Worm (Caenorhabditis elegans) whole organism, late embryonic: ENCODE results near the gene K09F6.11.

ENCODE experiments used
- C08G9.2 ChIP-seq: sonication (generic microtip); optimal IDR thresholded peaks from 2 replicates; lab custom pipeline; 2016; ENCODE audit warnings: mild to moderate bottlenecking, missing genetic modification characterization, moderate library complexity, missing compliant biosample characterization
- C38D4.7 ChIP-seq: fragments of 200-800 bp; sonication (Bioruptor generic); optimal IDR thresholded peaks from 2 replicates; lab custom pipeline; 2018; ENCODE audit warnings: mild to moderate bottlenecking, missing genetic modification characterization, moderate library complexity, missing compliant biosample characterization
- K02D7.2 ChIP-seq: sonication (generic microtip); optimal IDR thresholded peaks from 2 replicates; lab custom pipeline; 2017; ENCODE audit warnings: mild to moderate bottlenecking, missing genetic modification characterization, missing compliant biosample characterization
- K09A11.1 ChIP-seq: sonication (generic microtip); optimal IDR thresholded peaks from 2 replicates; lab custom pipeline; 2017; ENCODE audit warnings: antibody characterized with exemption, mild to moderate bottlenecking, missing genetic modification characterization, missing compliant biosample characterization; ENCODE audit not compliant: insufficient read depth
- ahr-1 ChIP-seq: sonication (generic microtip); optimal IDR thresholded peaks from 2 replicates; lab custom pipeline; 2016; ENCODE audit warnings: missing genetic modification characterization, missing compliant biosample characterization
- ama-1 ChIP-seq: fragments of 150-350 bp; optimal IDR thresholded peaks from 2 replicates; lab custom pipeline; 2014
- ceh-18 ChIP-seq: sonication (generic microtip); optimal IDR thresholded peaks from 2 replicates; lab custom pipeline; 2016; ENCODE audit warnings: missing genetic modification characterization, missing compliant biosample characterization
- ceh-19 ChIP-seq: fragments of 200-800 bp; sonication (Bioruptor generic); optimal IDR thresholded peaks from 2 replicates; lab custom pipeline; 2018; ENCODE audit warnings: mild to moderate bottlenecking, missing genetic modification characterization, missing compliant biosample characterization
- ceh-22 ChIP-seq: sonication (generic microtip); optimal IDR thresholded peaks from 2 replicates; lab custom pipeline; 2017; ENCODE audit warnings: missing biosample characterization, missing genetic modification characterization
- ceh-30 ChIP-seq: fragments of 150-350 bp; optimal IDR thresholded peaks from 2 replicates; lab custom pipeline; 2014; ENCODE audit warnings: missing biosample characterization, missing genetic modification characterization
- ceh-45 ChIP-seq: fragments of 200-800 bp; sonication (Bioruptor generic); IDR thresholded peaks from 2 replicates; pipeline ENCODE4 v1.3.6; 2022; ENCODE audit warnings: missing genetic modification reagents, missing genetic modification characterization, missing compliant biosample characterization
- ceh-48 ChIP-seq: sonication (generic microtip); optimal IDR thresholded peaks from 2 replicates; lab custom pipeline; 2016; ENCODE audit warnings: missing genetic modification characterization, inconsistent platforms, missing compliant biosample characterization
- che-1 ChIP-seq: sonication (generic microtip); optimal IDR thresholded peaks from 2 replicates; lab custom pipeline; 2016; ENCODE audit warnings: mild to moderate bottlenecking, missing genetic modification characterization, missing compliant biosample characterization
- dmd-4 ChIP-seq: sonication (generic microtip); optimal IDR thresholded peaks from 2 replicates; lab custom pipeline; 2016; ENCODE audit warnings: borderline replicate concordance, missing genetic modification characterization, missing compliant biosample characterization
- elt-4 ChIP-seq: sonication (generic microtip); optimal IDR thresholded peaks from 2 replicates; lab custom pipeline; 2016; ENCODE audit warnings: missing genetic modification characterization, missing compliant biosample characterization
- ets-4 ChIP-seq: sonication (generic microtip); optimal IDR thresholded peaks from 2 replicates; lab custom pipeline; 2016; ENCODE audit warnings: missing genetic modification characterization, missing compliant biosample characterization
- eyg-1 ChIP-seq: sonication (generic microtip); optimal IDR thresholded peaks from 2 replicates; lab custom pipeline; 2016; ENCODE audit warnings: missing genotype, missing genetic modification characterization, missing compliant biosample characterization
- fax-1 ChIP-seq: sonication (generic microtip); optimal IDR thresholded peaks from 2 replicates; lab custom pipeline; 2016; ENCODE audit warnings: missing genotype, missing genetic modification characterization, missing compliant biosample characterization
- hlh-13 ChIP-seq: fragments of 200-800 bp; sonication (Bioruptor generic); optimal IDR thresholded peaks from 2 replicates; lab custom pipeline; 2018; ENCODE audit warnings: mild to moderate bottlenecking, missing genetic modification characterization, missing compliant biosample characterization
- hlh-15 ChIP-seq: sonication (generic microtip); optimal IDR thresholded peaks from 2 replicates; lab custom pipeline; 2016; ENCODE audit warnings: missing genetic modification characterization, missing compliant biosample characterization
- hlh-30 ChIP-seq: sonication (generic microtip); optimal IDR thresholded peaks from 2 replicates; lab custom pipeline; 2017; ENCODE audit warnings: antibody characterized with exemption, missing genetic modification characterization, missing compliant biosample characterization; ENCODE audit not compliant: insufficient read depth
- madf-2 ChIP-seq: sonication (generic microtip); optimal IDR thresholded peaks from 2 replicates; lab custom pipeline; 2017; ENCODE audit warnings: missing genetic modification characterization, missing compliant biosample characterization
- mec-3 ChIP-seq: sonication (generic microtip); optimal IDR thresholded peaks from 2 replicates; lab custom pipeline; 2016; ENCODE audit warnings: borderline replicate concordance, missing genetic modification characterization, missing compliant biosample characterization
- nfya-1 ChIP-seq: sonication (generic microtip); optimal IDR thresholded peaks from 2 replicates; lab custom pipeline; 2017; ENCODE audit warnings: missing genetic modification characterization, mild to moderate bottlenecking, missing compliant biosample characterization, antibody characterized with exemption, moderate library complexity
- nhr-11 ChIP-seq: fragments of 150-350 bp; optimal IDR thresholded peaks from 2 replicates; lab custom pipeline; 2014; ENCODE audit warnings: missing biosample characterization, missing genetic modification characterization
- npax-4 ChIP-seq: sonication (generic microtip); optimal IDR thresholded peaks from 2 replicates; lab custom pipeline; 2016; ENCODE audit warnings: missing genetic modification characterization, missing compliant biosample characterization
- pat-9 ChIP-seq: fragments of 200-800 bp; sonication (Bioruptor generic); optimal IDR thresholded peaks from 2 replicates; lab custom pipeline; 2018; ENCODE audit warnings: mild to moderate bottlenecking, missing genetic modification characterization, moderate library complexity, missing compliant biosample characterization
- pha-4 ChIP-seq: fragments of 150-350 bp; optimal IDR thresholded peaks from 2 replicates; lab custom pipeline; 2018; ENCODE audit warnings: missing biosample characterization, missing genetic modification reagents, missing genetic modification characterization
- rnt-1 ChIP-seq: sonication (generic microtip); optimal IDR thresholded peaks from 2 replicates; lab custom pipeline; 2016; ENCODE audit warnings: missing genetic modification characterization, missing compliant biosample characterization
- sdc-2 ChIP-seq: sonication (generic microtip); optimal IDR thresholded peaks from 2 replicates; lab custom pipeline; 2016; ENCODE audit warnings: missing genotype, missing genetic modification characterization, missing compliant biosample characterization
- sox-2 ChIP-seq: fragments of 200-800 bp; sonication (Bioruptor generic); IDR thresholded peaks from 2 replicates; pipeline ENCODE4 v1.3.6; 2022; ENCODE audit warnings: missing genetic modification reagents, missing genetic modification characterization, missing compliant biosample characterization
- sox-4 ChIP-seq: sonication (generic microtip); optimal IDR thresholded peaks from 2 replicates; lab custom pipeline; 2017; ENCODE audit warnings: mild to moderate bottlenecking, missing genetic modification characterization, inconsistent platforms, missing compliant biosample characterization
- syd-9 ChIP-seq: sonication (generic microtip); optimal IDR thresholded peaks from 2 replicates; lab custom pipeline; 2016; ENCODE audit warnings: mild to moderate bottlenecking, missing genetic modification characterization, moderate library complexity, missing compliant biosample characterization
- tbx-7 ChIP-seq: sonication (generic microtip); optimal IDR thresholded peaks from 2 replicates; lab custom pipeline; 2016; ENCODE audit warnings: missing genotype, missing genetic modification characterization, missing compliant biosample characterization
- unc-86 ChIP-seq: sonication (generic microtip); optimal IDR thresholded peaks from 2 replicates; lab custom pipeline; 2016; ENCODE audit warnings: missing genetic modification characterization, missing compliant biosample characterization
- zip-5 ChIP-seq: sonication (generic microtip); optimal IDR thresholded peaks from 2 replicates; lab custom pipeline; 2016; ENCODE audit warnings: missing genetic modification characterization, missing compliant biosample characterization
- ztf-16 ChIP-seq: sonication (generic microtip); optimal IDR thresholded peaks from 2 replicates; lab custom pipeline; 2017; ENCODE audit warnings: missing genetic modification characterization, missing compliant biosample characterization

Gene K09F6.11

DNA sequence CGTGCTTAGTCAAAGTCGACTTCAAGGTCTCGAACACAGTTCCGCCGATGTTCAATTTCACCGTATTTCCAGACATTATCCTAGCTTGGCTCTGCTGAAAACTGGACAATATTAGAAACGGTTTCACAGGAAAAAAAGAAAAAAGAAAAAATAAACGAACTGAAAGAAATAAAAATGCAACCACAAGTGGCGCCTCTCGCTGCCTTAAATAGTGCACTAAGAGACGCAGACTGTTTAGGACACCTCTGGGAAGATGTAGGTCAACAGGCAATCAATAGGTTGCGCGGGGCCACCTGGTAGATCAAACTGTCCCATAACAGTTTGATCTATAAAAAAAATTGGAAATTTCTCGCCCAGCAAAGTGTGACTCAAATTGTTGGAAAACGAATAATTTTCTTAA lies 18.8 kb downstream of the K09F6.11 start, which contains the start of gene B0281.4:
Gene B0281.4, minus strand, starts transcription at position 101 of the 400 bp plus-strand sequence.
- TF ChIP-seq madf-2 (no peak), ceh-45 (GFP tag; lab: Robert Waterston, UW) (no peak), C08G9.2 (tag; lab: Kevin White, UChicago) (no peak), sox-2 (no peak), ceh-30 (no peak), mec-3 (tag; lab: Kevin White, UChicago) (no peak), pat-9 (no peak), K02D7.2 (no peak)

DNA sequence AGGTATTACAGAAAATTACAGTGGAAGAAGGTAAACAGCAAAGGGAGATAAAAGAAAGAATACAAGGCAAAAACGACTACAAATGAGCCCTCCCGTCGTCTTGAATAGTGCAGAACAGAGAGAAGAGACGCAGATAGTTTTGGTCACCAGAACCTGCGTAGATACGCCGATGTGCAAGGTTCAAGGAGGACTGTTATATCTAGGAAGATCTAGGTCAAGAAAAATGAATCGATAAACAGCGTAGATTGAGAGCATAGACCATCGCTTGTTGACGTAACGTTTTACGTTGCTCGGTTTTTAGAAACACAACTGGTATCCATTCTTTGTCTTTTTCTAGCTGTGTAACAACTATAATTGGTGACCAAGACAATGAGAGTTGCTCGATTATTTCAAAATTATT lies 20.9 kb downstream of the K09F6.11 start, which contains the start of gene B0281.5:
Gene B0281.5, minus strand, starts transcription at position 101 of the 400 bp plus-strand sequence.
- TF ChIP-seq tbx-7 (tag; lab: Kevin White, UChicago) (no peak), dmd-4 (no peak), hlh-30 (tag; lab: Kevin White, UChicago) (no peak), sox-4 (tag; lab: Kevin White, UChicago) (no peak), ztf-16 (tag; lab: Kevin White, UChicago) (no peak), rnt-1 (tag; lab: Kevin White, UChicago) (no peak), ahr-1 (tag; lab: Kevin White, UChicago) (no peak), ceh-19 (GFP tag; lab: Kevin White, UChicago) (no peak), eyg-1 (tag; lab: Kevin White, UChicago) (no peak), ceh-18 (tag; lab: Kevin White, UChicago) (no peak), nhr-11 (tag; lab: Kevin White, UChicago) (no peak), syd-9 (tag; lab: Kevin White, UChicago) (no peak), ets-4 (tag; lab: Kevin White, UChicago) (no peak), nfya-1 (no peak), hlh-15 (tag; lab: Kevin White, UChicago) (no peak), pat-9 (no peak)

DNA sequence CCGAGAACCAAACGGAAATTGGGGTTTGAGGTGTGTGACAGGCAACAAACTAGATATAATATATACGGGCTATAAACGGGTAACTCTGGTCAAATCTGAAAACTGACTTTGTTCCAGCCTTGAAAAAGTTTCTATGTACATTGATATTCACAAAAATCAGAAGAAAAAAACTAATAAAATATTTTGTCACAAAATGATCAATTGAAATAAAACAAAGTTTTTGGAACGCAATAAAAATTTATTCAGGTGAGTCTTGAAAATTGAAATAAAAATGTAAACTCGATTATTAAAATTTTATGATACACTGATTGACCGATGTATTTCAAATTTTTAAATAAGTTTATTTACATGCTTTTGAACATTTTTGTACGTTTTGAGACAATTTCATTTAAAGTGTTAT lies 22.4 kb downstream of the K09F6.11 start, which contains the start of gene B0281.6:
Gene B0281.6, minus strand, starts transcription at position 101 of the 400 bp plus-strand sequence.
- TF ChIP-seq hlh-13 (GFP tag; lab: Kevin White, UChicago) (no peak), pha-4 (tag; lab: Kevin White, UChicago) (no peak), elt-4 (tag; lab: Kevin White, UChicago) (no peak), ama-1 (no peak), ceh-22 (tag; lab: Kevin White, UChicago) (no peak)

DNA sequence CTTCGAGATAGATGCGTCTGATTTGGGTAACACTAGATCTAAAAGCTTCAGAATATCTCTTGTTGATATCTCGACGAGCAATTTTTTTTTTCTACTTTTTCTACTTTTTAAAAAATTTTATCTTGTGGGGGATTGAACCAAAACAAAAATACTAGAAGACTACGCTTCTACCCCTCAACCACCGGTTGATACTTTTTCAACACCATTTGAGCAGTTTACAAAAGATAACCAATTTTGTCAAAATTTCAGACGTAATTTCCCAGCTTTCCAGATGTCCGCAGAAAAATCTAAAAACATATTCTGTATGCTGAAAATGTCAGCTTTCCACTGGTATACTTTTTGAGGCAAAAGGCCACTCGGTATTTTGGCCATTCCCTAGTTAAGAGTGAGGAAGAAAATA lies 24.6 kb downstream of the K09F6.11 start:
- TF ChIP-seq nfya-1 (no peak), ceh-45 (GFP tag; lab: Robert Waterston, UW) (no peak), C38D4.7 (GFP tag; lab: Kevin White, UChicago) (no peak), che-1 (tag; lab: Kevin White, UChicago) (no peak), fax-1 (tag; lab: Kevin White, UChicago) (no peak), hlh-13 (GFP tag; lab: Kevin White, UChicago) (no peak), C08G9.2 (tag; lab: Kevin White, UChicago) (no peak)
- TF ChIP-seq, all 69 proteins: peak for 0

DNA sequence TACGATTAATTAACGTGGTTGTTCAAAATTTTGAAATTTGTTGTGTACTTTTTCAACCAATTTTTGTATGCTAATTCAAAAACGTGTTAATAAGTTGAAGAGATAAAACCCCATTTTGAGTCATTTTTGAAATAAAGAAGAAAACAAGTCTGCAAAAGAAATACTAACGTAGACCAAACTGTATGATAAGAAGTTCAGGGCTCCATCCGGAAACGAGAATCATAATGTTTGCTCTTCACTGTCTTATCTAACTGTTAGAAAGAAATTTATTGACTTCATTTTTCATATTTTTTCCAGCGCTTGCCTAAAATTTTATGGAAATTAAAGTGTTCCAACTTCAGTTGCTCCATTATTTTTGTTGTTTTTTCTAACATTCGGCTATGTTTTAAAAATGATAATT lies 25.6 kb downstream of the K09F6.11 start:
- TF ChIP-seq ceh-30 (no peak), K09A11.1 (tag; lab: Kevin White, UChicago) (no peak), C38D4.7 (GFP tag; lab: Kevin White, UChicago) (no peak), K02D7.2 (no peak), ets-4 (tag; lab: Kevin White, UChicago) (no peak), dmd-4 (no peak), rnt-1 (tag; lab: Kevin White, UChicago) (no peak)
- TF ChIP-seq, all 69 proteins: peak for 0

DNA sequence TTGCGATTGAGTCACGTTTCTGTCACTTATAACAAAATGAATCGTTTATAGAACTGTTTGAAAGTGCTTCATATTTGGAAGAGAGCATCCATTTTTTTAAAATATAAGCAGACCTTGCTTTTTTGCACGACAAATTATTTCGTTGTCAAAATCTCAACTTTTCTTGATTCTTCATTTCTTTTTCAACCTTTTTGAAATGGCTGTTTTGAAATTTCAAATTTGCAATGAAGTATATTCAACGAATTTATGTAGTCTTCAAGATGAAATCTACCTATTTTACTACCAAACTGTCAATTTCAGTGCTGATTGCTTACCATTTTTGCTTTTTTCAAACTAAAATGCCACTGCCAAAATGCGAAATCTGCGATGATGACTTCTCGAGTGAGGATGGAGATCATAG lies 26.8 kb downstream of the K09F6.11 start, which contains the start of gene B0281.3:
Gene B0281.3, plus strand, starts transcription at position 301 of the 400 bp plus-strand sequence.
- TF ChIP-seq zip-5 (no peak), npax-4 (tag; lab: Kevin White, UChicago) (no peak), ceh-18 (tag; lab: Kevin White, UChicago) (no peak), ztf-16 (tag; lab: Kevin White, UChicago) (no peak), ceh-48 (tag; lab: Kevin White, UChicago) (no peak), sdc-2 (tag; lab: Kevin White, UChicago) (no peak), nfya-1 (no peak), fax-1 (tag; lab: Kevin White, UChicago) (no peak), syd-9 (tag; lab: Kevin White, UChicago) (no peak), C08G9.2 (tag; lab: Kevin White, UChicago) (no peak), unc-86 (tag; lab: Kevin White, UChicago) (no peak), che-1 (tag; lab: Kevin White, UChicago) (no peak), pat-9 (no peak)
- TF ChIP-seq, all 69 proteins: peak for 0
